Fruit fly (Drosophila melanogaster) whole organism, prepupa: Measurements from ENCODE around the gene Drsl6.

Experiments
- Blimp-1 ChIP-seq: fragments of 200-800 bp; sonication (Bioruptor generic); optimal IDR thresholded peaks from 3 replicates; lab custom pipeline; 2017; ENCODE audit warnings: missing biosample characterization, missing genetic modification characterization, mild to moderate bottlenecking, moderate library complexity, missing genetic modification reagents
- CG11762 ChIP-seq: fragments of 200-800 bp; sonication (Bioruptor generic); optimal IDR thresholded peaks from 3 replicates; lab custom pipeline; 2016; ENCODE audit warnings: missing biosample characterization, missing genetic modification characterization; ENCODE audit not compliant: insufficient read depth
- CG11902 ChIP-seq: fragments of 200-800 bp; sonication (Bioruptor generic); optimal IDR thresholded peaks from 3 replicates; lab custom pipeline; 2016; ENCODE audit warnings: missing biosample characterization, missing genetic modification characterization
- CG15336 ChIP-seq: fragments of 200-800 bp; sonication (Bioruptor generic); IDR thresholded peaks from 2 replicates; pipeline ENCODE4 v1.3.6; 2022; ENCODE audit warnings: missing biosample characterization, missing genetic modification characterization
- CG1621 ChIP-seq: fragments of 200-800 bp; sonication (Bioruptor generic); optimal IDR thresholded peaks from 3 replicates; lab custom pipeline; 2018; ENCODE audit warnings: missing biosample characterization, mild to moderate bottlenecking, missing genetic modification characterization
- CG3032 ChIP-seq: fragments of 200-800 bp; optimal IDR thresholded peaks from 2 replicates; lab custom pipeline; 2019; ENCODE audit warnings: missing biosample characterization, mild to moderate bottlenecking, missing genetic modification characterization, moderate library complexity
- CG31627 ChIP-seq: fragments of 200-800 bp; sonication (Bioruptor generic); optimal IDR thresholded peaks from 3 replicates; lab custom pipeline; 2016; ENCODE audit warnings: missing biosample characterization, missing genetic modification characterization
- CG34406 ChIP-seq: fragments of 200-800 bp; sonication (Bioruptor generic); optimal IDR thresholded peaks from 3 replicates; lab custom pipeline; 2016; ENCODE audit warnings: missing biosample characterization, missing genetic modification characterization
- CG3919 ChIP-seq: fragments of 200-800 bp; sonication (Bioruptor generic); optimal IDR thresholded peaks from 3 replicates; lab custom pipeline; 2016; ENCODE audit warnings: missing biosample characterization, missing genetic modification characterization
- CG4318 ChIP-seq: fragments of 200-800 bp; sonication (Bioruptor generic); optimal IDR thresholded peaks from 3 replicates; lab custom pipeline; 2017; ENCODE audit warnings: missing biosample characterization, mild to moderate bottlenecking, missing genetic modification characterization
- CG6163 ChIP-seq: fragments of 200-800 bp; sonication (Bioruptor generic); IDR thresholded peaks from 3 replicates; pipeline ENCODE4 v1.3.6; 2022; ENCODE audit warnings: missing biosample characterization, missing genetic modification characterization
- CG6792 ChIP-seq: fragments of 200-800 bp; sonication (Bioruptor generic); optimal IDR thresholded peaks from 3 replicates; lab custom pipeline; 2016; ENCODE audit warnings: missing biosample characterization, missing genetic modification characterization
- CG7368 ChIP-seq: fragments of 200-800 bp; sonication (Bioruptor generic); optimal IDR thresholded peaks from 3 replicates; lab custom pipeline; 2016; ENCODE audit warnings: missing biosample characterization, missing genetic modification characterization
- CG8119 ChIP-seq: fragments of 200-800 bp; sonication (Bioruptor generic); IDR thresholded peaks from 3 replicates; pipeline ENCODE4 v1.3.6; 2022; ENCODE audit warnings: missing biosample characterization, missing genetic modification characterization
- CG8319 ChIP-seq: fragments of 200-800 bp; sonication (Bioruptor generic); optimal IDR thresholded peaks from 3 replicates; lab custom pipeline; 2016; ENCODE audit warnings: missing biosample characterization, missing genetic modification characterization
- CG9139 ChIP-seq: fragments of 200-800 bp; sonication (Bioruptor generic); optimal IDR thresholded peaks from 3 replicates; lab custom pipeline; 2017; ENCODE audit warnings: missing biosample characterization, mild to moderate bottlenecking, missing genetic modification characterization
- Eip75B ChIP-seq: fragments of 200-800 bp; sonication (Bioruptor generic); optimal IDR thresholded peaks from 3 replicates; lab custom pipeline; 2016; ENCODE audit warnings: missing biosample characterization, missing genetic modification characterization
- Eip78C ChIP-seq: fragments of 200-800 bp; sonication (Bioruptor generic); peaks from one replicate; lab custom pipeline; 2016; ENCODE audit warnings: missing biosample characterization, missing genetic modification characterization
- Eip93F ChIP-seq: fragments of 200-800 bp; sonication (Bioruptor generic); optimal IDR thresholded peaks from 2 replicates; lab custom pipeline; 2016; ENCODE audit warnings: missing biosample characterization, mild to moderate bottlenecking, missing genetic modification characterization
- Ets21C ChIP-seq: fragments of 200-800 bp; sonication (Bioruptor generic); optimal IDR thresholded peaks from 3 replicates; lab custom pipeline; 2016; ENCODE audit warnings: missing biosample characterization, missing genetic modification characterization
- Gug ChIP-seq: fragments of 200-800 bp; sonication (Bioruptor generic); IDR thresholded peaks from 2 replicates; pipeline ENCODE4 v1.3.6; 2022; ENCODE audit warnings: missing biosample characterization, missing genetic modification characterization
- Hr39 ChIP-seq: fragments of 200-800 bp; sonication (Bioruptor generic); optimal IDR thresholded peaks from 2 replicates; lab custom pipeline; 2016; ENCODE audit warnings: missing biosample characterization, missing genetic modification characterization
- Hr4 ChIP-seq: fragments of 200-800 bp; sonication (Bioruptor generic); optimal IDR thresholded peaks from 3 replicates; lab custom pipeline; 2016; ENCODE audit warnings: missing biosample characterization, missing genetic modification characterization
- Lpt ChIP-seq: fragments of 200-800 bp; sonication (Bioruptor generic); optimal IDR thresholded peaks from 3 replicates; lab custom pipeline; 2016; ENCODE audit warnings: missing biosample characterization, missing genetic modification characterization
- OdsH ChIP-seq: fragments of 200-800 bp; sonication (Bioruptor generic); optimal IDR thresholded peaks from 3 replicates; lab custom pipeline; 2016; ENCODE audit warnings: missing biosample characterization, missing genetic modification characterization
- Sox102F ChIP-seq: fragments of 200-800 bp; sonication (Bioruptor generic); optimal IDR thresholded peaks from 2 replicates; lab custom pipeline; 2016; ENCODE audit warnings: missing biosample characterization, mild to moderate bottlenecking, missing genetic modification characterization
- Sox14 ChIP-seq: fragments of 200-800 bp; sonication (Bioruptor generic); optimal IDR thresholded peaks from 3 replicates; lab custom pipeline; 2016; ENCODE audit warnings: missing biosample characterization, missing genetic modification characterization
- achi ChIP-seq: fragments of 200-800 bp; sonication (Bioruptor generic); optimal IDR thresholded peaks from 3 replicates; lab custom pipeline; 2016; ENCODE audit warnings: missing biosample characterization, missing genetic modification characterization
- acj6 ChIP-seq: fragments of 200-800 bp; sonication (Bioruptor generic); optimal IDR thresholded peaks from 3 replicates; lab custom pipeline; 2016; ENCODE audit warnings: missing biosample characterization, missing genetic modification characterization
- cyc ChIP-seq: fragments of 200-800 bp; sonication (Bioruptor generic); optimal IDR thresholded peaks from 3 replicates; lab custom pipeline; 2016; ENCODE audit warnings: missing biosample characterization, missing genetic modification characterization
- dac ChIP-seq: fragments of 200-800 bp; sonication (Bioruptor generic); optimal IDR thresholded peaks from 2 replicates; lab custom pipeline; 2017; ENCODE audit warnings: missing biosample characterization, mild to moderate bottlenecking, missing genetic modification characterization
- dsx ChIP-seq: fragments of 200-800 bp; optimal IDR thresholded peaks from 3 replicates; lab custom pipeline; 2019; ENCODE audit warnings: missing biosample characterization, mild to moderate bottlenecking, missing genetic modification characterization, moderate library complexity; ENCODE audit not compliant: poor library complexity, severe bottlenecking
- esn ChIP-seq: fragments of 200-800 bp; sonication (Bioruptor generic); optimal IDR thresholded peaks from 2 replicates; lab custom pipeline; 2016; ENCODE audit warnings: missing biosample characterization, mild to moderate bottlenecking, missing genetic modification characterization, moderate library complexity
- fd59A ChIP-seq: fragments of 200-800 bp; sonication (Bioruptor generic); optimal IDR thresholded peaks from 2 replicates; lab custom pipeline; 2017; ENCODE audit warnings: missing biosample characterization, mild to moderate bottlenecking, missing genetic modification characterization, missing genetic modification reagents
- fd85E ChIP-seq: fragments of 200-800 bp; sonication (Bioruptor generic); optimal IDR thresholded peaks from 3 replicates; lab custom pipeline; 2016; ENCODE audit warnings: missing biosample characterization, missing genetic modification characterization
- fkh ChIP-seq: fragments of 200-800 bp; sonication (Bioruptor generic); optimal IDR thresholded peaks from 3 replicates; lab custom pipeline; 2017; ENCODE audit warnings: missing biosample characterization, mild to moderate bottlenecking, missing genetic modification characterization, moderate library complexity
- lz ChIP-seq: fragments of 200-800 bp; sonication (Bioruptor generic); optimal IDR thresholded peaks from 3 replicates; lab custom pipeline; 2016; ENCODE audit warnings: missing biosample characterization, missing genetic modification characterization
- net ChIP-seq: fragments of 200-800 bp; sonication (Bioruptor generic); optimal IDR thresholded peaks from 3 replicates; lab custom pipeline; 2016; ENCODE audit warnings: missing biosample characterization, missing genetic modification characterization
- pdm3 ChIP-seq: fragments of 200-800 bp; sonication (Bioruptor generic); optimal IDR thresholded peaks from 3 replicates; lab custom pipeline; 2016; ENCODE audit warnings: missing biosample characterization, missing genetic modification characterization
- salr ChIP-seq, 2 experiments: fragments of 200-800 bp; sonication (Bioruptor generic); optimal IDR thresholded peaks; 3 replicates each; lab custom pipeline; 2016 to 2018; ENCODE audit warnings: missing biosample characterization in 2 of 2, missing genetic modification characterization in 2 of 2, mild to moderate bottlenecking in 1 of 2
- spab ChIP-seq: fragments of 200-800 bp; sonication (Bioruptor generic); optimal IDR thresholded peaks from 2 replicates; lab custom pipeline; 2017; ENCODE audit warnings: missing biosample characterization, mild to moderate bottlenecking, missing genetic modification characterization, missing genetic modification reagents
- svp ChIP-seq: fragments of 200-800 bp; sonication (Bioruptor generic); peaks from one replicate; lab custom pipeline; 2016; ENCODE audit warnings: missing biosample characterization, missing genetic modification characterization
- vri ChIP-seq: fragments of 200-800 bp; sonication (Bioruptor generic); optimal IDR thresholded peaks from 3 replicates; lab custom pipeline; 2016; ENCODE audit warnings: missing biosample characterization, mild to moderate bottlenecking, missing genetic modification characterization

Gene Drsl6

dm6 chr3L:3336368-3337164 lies at the start of gene Drsl6, which contains the start of gene kst (continued):
- peak; percentile 92 for TF ChIP-seq fkh (GFP tag; lab: Kevin White, UChicago)
- TF ChIP-seq Eip93F (GFP tag; lab: Kevin White, UChicago) = no peak
- TF ChIP-seq CG8119 = peak; percentile 44; the same call in 2 of the 3 replicates
- no peak for TF ChIP-seq fd59A (GFP tag; lab: Kevin White, UChicago)
- peak; percentile 53 for TF ChIP-seq CG3032 (tag; lab: Kevin White, UChicago)
- TF ChIP-seq OdsH (GFP tag; lab: Kevin White, UChicago) = no peak
- no peak for TF ChIP-seq Lpt (GFP tag; lab: Kevin White, UChicago)
- no peak for TF ChIP-seq CG3919 (GFP tag; lab: Kevin White, UChicago)
- TF ChIP-seq CG7368 (GFP tag; lab: Kevin White, UChicago) = no peak

- TF ChIP-seq Sox102F (GFP tag; lab: Kevin White, UChicago) (peak; percentile 29), spab (GFP tag; lab: Kevin White, UChicago) (no peak), Eip78C (GFP tag; lab: Kevin White, UChicago) (peak; percentile 20), cyc (no peak), CG15336 (no peak), CG3919 (GFP tag; lab: Kevin White, UChicago) (no peak), Lpt (GFP tag; lab: Kevin White, UChicago) (no peak), vri (GFP tag; lab: Kevin White, UChicago) (no peak)
These were observed 49.2 kb upstream of the Drsl6 start for dm6 chr3L:3385437-3385802.

dm6 chr3L:3384596-3385436 lies 48.6 kb upstream of the Drsl6 start:
- TF ChIP-seq CG34406 (GFP tag; lab: Kevin White, UChicago) (peak; percentile 70), salr (GFP tag; optimal IDR thresholded peaks at IDR 0.05; lab: Kevin White, UChicago) (peak; percentile 20 to 85), acj6 (peak; percentile 78), lz (GFP tag; lab: Kevin White, UChicago) (peak; percentile 68), Sox14 (GFP tag; lab: Kevin White, UChicago) (peak; percentile 55), svp (GFP tag; lab: Kevin White, UChicago) (peak; percentile 80), CG3032 (tag; lab: Kevin White, UChicago) (peak; percentile 59), Blimp-1 (peak; percentile 28), pdm3 (GFP tag; lab: Kevin White, UChicago) (peak; percentile 63), CG6792 (peak; percentile 64), CG1621 (no peak), esn (peak; percentile 81), Hr4 (peak; percentile 73), net (GFP tag; lab: Kevin White, UChicago) (peak; percentile 56), Gug (GFP tag; lab: Robert Waterston, UW) (no peak), achi (peak; percentile 68), Ets21C (GFP tag; lab: Kevin White, UChicago) (peak; percentile 39), vri (GFP tag; lab: Kevin White, UChicago) (no peak), CG31627 (GFP tag; lab: Kevin White, UChicago) (peak; percentile 61), CG8319 (GFP tag; lab: Kevin White, UChicago) (peak; percentile 31), CG6163 (GFP tag; lab: Robert Waterston, UW) (no peak), cyc (peak; percentile 65), CG11902 (GFP tag; lab: Kevin White, UChicago) (peak; percentile 50), CG4318 (GFP tag; lab: Kevin White, UChicago) (peak; percentile 66), Eip75B (peak; percentile 61), fd85E (GFP tag; lab: Kevin White, UChicago) (no peak), CG11762 (GFP tag; lab: Kevin White, UChicago) (peak; percentile 57), fd59A (GFP tag; lab: Kevin White, UChicago) (peak; percentile 54), CG9139 (GFP tag; lab: Kevin White, UChicago) (no peak), dsx (GFP tag; lab: Kevin White, UChicago) (peak; percentile 7), Hr39 (GFP tag; lab: Kevin White, UChicago) (peak; percentile 38), fkh (GFP tag; lab: Kevin White, UChicago) (no peak), dac (GFP tag; lab: Kevin White, UChicago) (no peak), CG7368 (GFP tag; lab: Kevin White, UChicago) (peak; percentile 26), CG3919 (GFP tag; lab: Kevin White, UChicago) (peak; percentile 76), Eip78C (GFP tag; lab: Kevin White, UChicago) (peak; percentile 93)
